Fruit fly (Drosophila melanogaster) whole organism, adult: ENCODE data around the gene CG10802.

Experiments
- CG11617 ChIP-seq: fragments of 200-800 bp; sonication (Bioruptor generic); optimal IDR thresholded peaks from 2 replicates; lab custom pipeline; 2017; ENCODE audit warnings: mild to moderate bottlenecking, missing biosample characterization, missing genetic modification reagents, missing genetic modification characterization
- CG12768 ChIP-seq: fragments of 200-800 bp; sonication (Bioruptor generic); optimal IDR thresholded peaks from 2 replicates; lab custom pipeline; 2017; ENCODE audit warnings: missing biosample characterization, missing genetic modification characterization, mild to moderate bottlenecking, moderate library complexity, missing genetic modification reagents
- CG14711 ChIP-seq: fragments of 200-800 bp; sonication (Bioruptor generic); optimal IDR thresholded peaks from 2 replicates; lab custom pipeline; 2018; ENCODE audit warnings: missing biosample characterization, mild to moderate bottlenecking, missing genetic modification characterization, moderate library complexity
- CG1620 ChIP-seq: fragments of 200-800 bp; sonication (Bioruptor generic); optimal IDR thresholded peaks from 2 replicates; lab custom pipeline; 2016; ENCODE audit warnings: missing biosample characterization, missing genetic modification characterization
- CG33017 ChIP-seq: fragments of 200-800 bp; sonication (Bioruptor generic); optimal IDR thresholded peaks from 2 replicates; lab custom pipeline; 2018; ENCODE audit warnings: missing biosample characterization, mild to moderate bottlenecking, missing genetic modification characterization, moderate library complexity
- CG5204 ChIP-seq: fragments of 200-800 bp; sonication (Bioruptor generic); optimal IDR thresholded peaks from 2 replicates; lab custom pipeline; 2016; ENCODE audit warnings: missing biosample characterization, missing genetic modification characterization
- CG7045 ChIP-seq: fragments of 200-800 bp; sonication (Bioruptor generic); optimal IDR thresholded peaks from 2 replicates; lab custom pipeline; 2017; ENCODE audit warnings: missing biosample characterization, mild to moderate bottlenecking, missing genetic modification characterization
- CG7101 ChIP-seq: fragments of 200-800 bp; sonication (Bioruptor generic); optimal IDR thresholded peaks from 2 replicates; lab custom pipeline; 2018; ENCODE audit warnings: missing biosample characterization, mild to moderate bottlenecking, missing genetic modification characterization, moderate library complexity
- Clk ChIP-seq: fragments of 200-800 bp; sonication (Bioruptor generic); optimal IDR thresholded peaks from 2 replicates; lab custom pipeline; 2017; ENCODE audit warnings: missing biosample characterization, missing genetic modification characterization
- Crg-1 ChIP-seq: fragments of 200-800 bp; sonication (Bioruptor generic); optimal IDR thresholded peaks from 2 replicates; lab custom pipeline; 2016; ENCODE audit warnings: missing biosample characterization, missing genetic modification characterization
- Hr96 ChIP-seq: fragments of 200-800 bp; sonication (Bioruptor generic); optimal IDR thresholded peaks from 2 replicates; lab custom pipeline; 2016; ENCODE audit warnings: missing biosample characterization, missing genetic modification characterization
- Mnt ChIP-seq: fragments of 200-800 bp; sonication (Bioruptor generic); optimal IDR thresholded peaks from 2 replicates; lab custom pipeline; 2016; ENCODE audit warnings: missing biosample characterization, mild to moderate bottlenecking, missing genetic modification characterization
- bab1 ChIP-seq: fragments of 200-800 bp; sonication (Bioruptor generic); optimal IDR thresholded peaks from 3 replicates; lab custom pipeline; 2019; ENCODE audit warnings: missing biosample characterization, mild to moderate bottlenecking, missing genetic modification characterization, moderate library complexity
- cic ChIP-seq: fragments of 200-800 bp; sonication (Bioruptor generic); optimal IDR thresholded peaks from 2 replicates; lab custom pipeline; 2017; ENCODE audit warnings: missing biosample characterization, mild to moderate bottlenecking, missing genetic modification characterization, moderate library complexity
- cnc ChIP-seq, 2 experiments: fragments of >200 bp; optimal IDR thresholded peaks; 2 replicates each; lab custom pipeline; 2017
- kay ChIP-seq: fragments of 200-800 bp; sonication (Bioruptor generic); peaks from one replicate; lab custom pipeline; 2016; ENCODE audit warnings: missing biosample characterization, missing genetic modification characterization, borderline replicate concordance
- ovo ChIP-seq: fragments of 200-800 bp; sonication (Bioruptor generic); optimal IDR thresholded peaks from 2 replicates; lab custom pipeline; 2016; ENCODE audit warnings: missing biosample characterization, missing genetic modification characterization
- pad ChIP-seq: fragments of 200-800 bp; sonication (Bioruptor generic); optimal IDR thresholded peaks from 3 replicates; lab custom pipeline; 2017; ENCODE audit warnings: missing biosample characterization, missing genetic modification characterization, mild to moderate bottlenecking, moderate library complexity, missing genetic modification reagents
- tj ChIP-seq: fragments of 200-800 bp; sonication (Bioruptor generic); optimal IDR thresholded peaks from 3 replicates; lab custom pipeline; 2017; ENCODE audit warnings: missing biosample characterization, mild to moderate bottlenecking, missing genetic modification characterization, moderate library complexity
- toe ChIP-seq: fragments of 200-800 bp; sonication (Bioruptor generic); optimal IDR thresholded peaks from 2 replicates; lab custom pipeline; 2016; ENCODE audit warnings: missing biosample characterization, missing genetic modification characterization

CG10802 gene

DNA sequence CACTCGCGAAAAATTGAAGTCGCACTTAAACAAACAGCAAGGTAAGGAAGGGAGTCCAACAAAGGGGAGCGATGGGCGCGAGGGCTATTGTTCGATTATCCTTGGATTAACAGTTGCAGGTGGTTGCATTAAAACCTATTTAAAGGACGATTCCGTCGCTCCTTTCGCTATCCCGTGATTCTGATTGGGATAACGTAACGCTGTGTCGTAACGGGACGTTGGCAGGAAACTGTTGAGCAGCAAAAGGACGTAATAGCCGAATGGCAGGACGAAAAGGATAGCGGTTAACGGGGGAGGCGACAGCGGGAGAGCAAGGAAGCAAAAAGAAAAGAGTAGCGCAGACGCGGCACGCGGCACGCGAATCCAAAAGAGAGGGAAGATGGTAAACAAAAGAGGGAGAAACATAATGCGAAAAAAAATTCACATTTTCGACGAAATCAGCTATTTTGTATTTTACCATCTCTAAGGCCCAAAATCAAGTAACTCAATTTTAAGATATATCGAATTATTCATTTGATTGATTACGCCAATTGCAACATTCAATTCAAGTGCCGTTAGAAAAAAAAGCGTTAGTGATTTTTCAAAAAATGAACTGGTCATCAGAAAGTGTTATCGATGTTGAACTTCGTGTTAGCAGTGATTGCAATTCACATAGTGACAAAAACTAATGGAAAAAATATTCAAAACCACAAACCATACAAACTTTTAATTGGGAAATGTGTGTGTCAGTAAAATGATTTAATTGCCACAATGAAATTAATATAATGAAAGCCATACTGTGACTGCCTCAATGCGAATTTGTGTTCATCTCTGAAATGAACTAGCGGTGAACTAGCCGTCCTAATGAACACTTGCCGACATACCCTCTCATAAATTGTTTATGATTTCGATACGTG, at the start of gene CG10802, which contains the start of gene CG10804:
Gene CG10802, plus strand, starts transcription at position 847 of the 896 bp plus-strand sequence.
Gene CG10804, minus strand, starts transcription at position 204 of the 896 bp plus-strand sequence.
- TF ChIP-seq cnc (optimal IDR thresholded peaks at IDR 0.05; lab: Kevin White, UChicago) = no peak
- peak; percentile 89 for TF ChIP-seq tj (GFP tag; lab: Kevin White, UChicago)
- peak; percentile 91 for TF ChIP-seq bab1 (GFP tag; lab: Kevin White, UChicago)
- TF ChIP-seq Crg-1 = peak; percentile 75
- TF ChIP-seq Mnt (GFP tag; lab: Kevin White, UChicago) = peak; percentile 69
- peak; percentile 91 for TF ChIP-seq CG1620 (GFP tag; lab: Kevin White, UChicago)
- no peak for TF ChIP-seq kay (GFP tag; lab: Kevin White, UChicago)
- TF ChIP-seq ovo (GFP tag; lab: Kevin White, UChicago) = peak; percentile 85
- no peak for TF ChIP-seq CG7045 (GFP tag; lab: Kevin White, UChicago)
- peak; percentile 39 for TF ChIP-seq CG12768 (GFP tag; lab: Kevin White, UChicago)
- TF ChIP-seq CG7101 (tag; lab: Kevin White, UChicago) = peak; percentile 73
- TF ChIP-seq CG11617 (GFP tag; lab: Kevin White, UChicago) = peak; percentile 57
- TF ChIP-seq cic = no peak
- peak; percentile 73 for TF ChIP-seq CG14711 (tag; lab: Kevin White, UChicago)
- TF ChIP-seq CG5204 = peak; percentile 80
- TF ChIP-seq pad (GFP tag; lab: Kevin White, UChicago) = peak; percentile 37
- TF ChIP-seq CG33017 = peak; percentile 32
- peak; percentile 76 for TF ChIP-seq toe (GFP tag; lab: Kevin White, UChicago)
- no peak for TF ChIP-seq Hr96 (GFP tag; lab: Kevin White, UChicago)
- TF ChIP-seq Clk = peak; percentile 19

DNA sequence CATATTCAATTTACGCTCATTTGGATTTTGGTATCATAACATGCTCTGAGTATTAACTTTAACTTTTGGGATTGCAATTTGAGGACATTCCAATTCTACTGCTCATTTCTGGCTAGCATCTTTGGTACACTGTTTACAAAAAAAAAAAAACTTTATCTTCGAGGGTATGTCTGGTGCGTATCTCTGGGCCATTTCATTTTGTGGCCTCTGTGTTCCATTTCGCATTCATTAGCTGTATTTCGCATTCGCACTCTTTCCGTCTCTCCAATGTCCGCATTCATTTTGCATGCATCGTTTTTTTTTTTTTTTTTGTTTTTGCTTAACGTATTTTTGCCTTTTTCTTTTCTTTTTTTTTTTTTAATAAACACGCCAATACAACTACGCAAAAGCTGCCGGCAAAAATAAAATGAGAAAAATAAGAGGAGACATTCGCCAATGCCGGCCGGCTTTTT, 49.1 kb upstream of the CG10802 start:
- TF ChIP-seq Hr96 (GFP tag; lab: Kevin White, UChicago) = peak; percentile 85
- TF ChIP-seq CG7101 (tag; lab: Kevin White, UChicago) = peak; percentile 52
- peak; percentile 13 for TF ChIP-seq Crg-1
- peak; percentile 9 for TF ChIP-seq CG12768 (GFP tag; lab: Kevin White, UChicago)
- no peak for TF ChIP-seq Clk
- peak; percentile 66 for TF ChIP-seq CG1620 (GFP tag; lab: Kevin White, UChicago)
- no peak for TF ChIP-seq CG7045 (GFP tag; lab: Kevin White, UChicago)
- peak; percentile 77 for TF ChIP-seq CG14711 (tag; lab: Kevin White, UChicago)
- TF ChIP-seq cnc (optimal IDR thresholded peaks at IDR 0.05; lab: Kevin White, UChicago) = no peak
- TF ChIP-seq Mnt (GFP tag; lab: Kevin White, UChicago) = peak; percentile 19
- TF ChIP-seq pad (GFP tag; lab: Kevin White, UChicago) = peak; percentile 35
- peak; percentile 42 for TF ChIP-seq CG11617 (GFP tag; lab: Kevin White, UChicago)
- TF ChIP-seq cic = no peak
- TF ChIP-seq tj (GFP tag; lab: Kevin White, UChicago) = peak; percentile 80
- peak; percentile 6 for TF ChIP-seq ovo (GFP tag; lab: Kevin White, UChicago)
- peak; percentile 89 for TF ChIP-seq bab1 (GFP tag; lab: Kevin White, UChicago)
- TF ChIP-seq kay (GFP tag; lab: Kevin White, UChicago) = peak; percentile 77
- peak; percentile 33 for TF ChIP-seq CG5204
- no peak for TF ChIP-seq CG33017
- no peak for TF ChIP-seq toe (GFP tag; lab: Kevin White, UChicago)

DNA sequence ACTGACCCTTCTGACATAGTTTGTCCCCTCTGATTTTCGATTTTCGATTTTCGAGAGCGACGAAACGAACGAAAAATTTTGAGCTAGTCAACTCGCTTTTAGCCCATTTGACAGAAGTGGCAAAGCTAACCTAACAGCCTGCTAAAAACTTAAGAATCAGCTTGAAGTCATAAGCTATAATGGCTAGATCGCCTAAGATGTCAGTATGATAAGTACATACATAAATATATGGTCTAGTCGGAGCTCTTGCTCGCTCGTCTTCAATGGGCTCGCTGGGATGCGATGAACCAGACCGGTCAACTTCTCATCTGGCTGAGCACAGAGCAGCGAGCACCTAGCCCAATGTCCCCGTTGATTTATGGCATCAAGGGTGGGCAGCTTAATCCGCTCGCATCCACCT, 47.1 kb upstream of the CG10802 start, which contains the start of gene CG14269:
Gene CG14269, minus strand, starts transcription at position 101 of the 400 bp plus-strand sequence.
- TF ChIP-seq CG14711 (tag; lab: Kevin White, UChicago) (no peak), toe (GFP tag; lab: Kevin White, UChicago) (no peak), Crg-1 (no peak), Mnt (GFP tag; lab: Kevin White, UChicago) (no peak), tj (GFP tag; lab: Kevin White, UChicago) (no peak), CG33017 (no peak), CG7101 (tag; lab: Kevin White, UChicago) (no peak), Clk (no peak), cic (no peak), ovo (GFP tag; lab: Kevin White, UChicago) (no peak), kay (GFP tag; lab: Kevin White, UChicago) (no peak)

DNA sequence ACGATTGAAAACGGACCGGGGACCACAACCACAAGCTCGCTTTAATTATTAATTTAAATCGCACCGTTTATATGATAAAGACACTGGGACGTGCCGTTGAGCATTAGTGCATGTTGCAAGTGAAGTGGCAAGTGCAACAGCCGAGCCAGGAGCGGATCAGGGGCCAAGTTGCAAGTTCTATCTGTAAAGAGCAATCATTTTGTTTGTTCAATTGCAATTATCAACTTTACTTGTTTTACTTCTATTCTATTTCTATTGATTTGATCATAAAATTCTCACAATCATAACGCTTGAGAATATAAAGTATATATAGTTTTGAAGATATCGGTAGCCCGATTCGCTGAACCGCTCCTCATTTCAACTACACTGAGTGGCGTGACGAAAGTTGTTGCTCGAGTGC, 46.6 kb upstream of the CG10802 start:
- no peak for TF ChIP-seq cnc (optimal IDR thresholded peaks at IDR 0.05; lab: Kevin White, UChicago)
- TF ChIP-seq cic = no peak
- TF ChIP-seq Crg-1 = no peak
- no peak for TF ChIP-seq CG14711 (tag; lab: Kevin White, UChicago)
- no peak for TF ChIP-seq CG5204
- no peak for TF ChIP-seq kay (GFP tag; lab: Kevin White, UChicago)
- TF ChIP-seq CG11617 (GFP tag; lab: Kevin White, UChicago) = no peak
- TF ChIP-seq ovo (GFP tag; lab: Kevin White, UChicago) = no peak
- no peak for TF ChIP-seq CG7101 (tag; lab: Kevin White, UChicago)

DNA sequence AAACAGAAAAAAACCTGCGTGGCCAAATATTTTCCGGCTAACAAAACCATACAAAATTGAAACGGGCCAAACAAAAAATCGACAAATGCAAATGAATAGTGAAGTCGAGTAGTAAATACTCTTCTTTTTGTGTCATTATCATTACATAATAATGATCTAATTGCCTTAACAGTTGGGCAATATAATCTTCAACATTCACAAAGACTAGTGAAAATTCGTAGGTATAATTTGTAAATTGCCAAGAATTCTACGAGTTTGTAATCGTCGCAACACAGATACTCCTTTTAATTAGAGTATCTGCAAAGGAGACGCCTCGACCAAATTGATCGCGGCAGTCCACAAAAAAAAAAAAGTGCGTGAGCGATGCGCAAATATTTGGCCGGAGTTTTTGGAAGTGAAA, 45.3 kb upstream of the CG10802 start:
- TF ChIP-seq CG33017 = no peak
- TF ChIP-seq pad (GFP tag; lab: Kevin White, UChicago) = no peak
- TF ChIP-seq bab1 (GFP tag; lab: Kevin White, UChicago) = no peak
- no peak for TF ChIP-seq CG14711 (tag; lab: Kevin White, UChicago)
- TF ChIP-seq CG1620 (GFP tag; lab: Kevin White, UChicago) = no peak
- TF ChIP-seq CG5204 = no peak
- TF ChIP-seq Crg-1 = no peak
- no peak for TF ChIP-seq kay (GFP tag; lab: Kevin White, UChicago)
- no peak for TF ChIP-seq CG11617 (GFP tag; lab: Kevin White, UChicago)
- no peak for TF ChIP-seq Mnt (GFP tag; lab: Kevin White, UChicago)
- no peak for TF ChIP-seq Clk
- TF ChIP-seq Hr96 (GFP tag; lab: Kevin White, UChicago) = no peak
- no peak for TF ChIP-seq CG7101 (tag; lab: Kevin White, UChicago)
- no peak for TF ChIP-seq toe (GFP tag; lab: Kevin White, UChicago)
- TF ChIP-seq CG12768 (GFP tag; lab: Kevin White, UChicago) = no peak
